Worm (Caenorhabditis elegans) whole organism, midembryonic: ENCODE results near the gene M03C11.9.

ENCODE experiments used
- T22C8.4 ChIP-seq: fragments of 200-800 bp; sonication (Bioruptor generic); IDR thresholded peaks from 2 replicates; pipeline ENCODE4 v1.3.6; 2022; ENCODE audit warnings: missing genetic modification characterization, missing compliant biosample characterization
- cog-1 ChIP-seq: sonication (generic microtip); optimal IDR thresholded peaks from 2 replicates; lab custom pipeline; 2016; ENCODE audit warnings: missing genetic modification characterization, missing compliant biosample characterization
- flt-1 ChIP-seq: fragments of 200-800 bp; sonication (Bioruptor generic); IDR thresholded peaks from 2 replicates; pipeline ENCODE4 v1.3.6; 2022; ENCODE audit warnings: missing genetic modification characterization, missing compliant biosample characterization
- klf-2 ChIP-seq: fragments of 200-800 bp; sonication (Bioruptor generic); conservative IDR thresholded peaks from 2 replicates; pipeline ENCODE4 v1.3.6; 2022; ENCODE audit warnings: missing genetic modification reagents, missing genetic modification characterization, missing compliant biosample characterization
- med-1 ChIP-seq: sonication (generic microtip); optimal IDR thresholded peaks from 2 replicates; lab custom pipeline; 2017; ENCODE audit warnings: missing genetic modification characterization, mild to moderate bottlenecking, missing compliant biosample characterization, antibody characterized with exemption, missing genetic modification reagents; ENCODE audit not compliant: insufficient read depth
- ref-1 ChIP-seq: fragments of 200-800 bp; sonication (Bioruptor generic); conservative IDR thresholded peaks from 2 replicates; pipeline ENCODE4 v1.3.6; 2022; ENCODE audit warnings: missing genetic modification reagents, missing genetic modification characterization, missing compliant biosample characterization
- tab-1 ChIP-seq: fragments of 200-800 bp; sonication (Bioruptor generic); IDR thresholded peaks from 2 replicates; pipeline ENCODE4 v1.3.6; 2022; ENCODE audit warnings: missing genetic modification characterization, missing compliant biosample characterization
- ztf-23 ChIP-seq: fragments of 200-800 bp; sonication (Bioruptor generic); IDR thresholded peaks from 2 replicates; pipeline ENCODE4 v1.3.6; 2022; ENCODE audit warnings: missing genetic modification reagents, missing genetic modification characterization, missing compliant biosample characterization
- ztf-29 ChIP-seq: fragments of 200-800 bp; sonication (Bioruptor generic); IDR thresholded peaks from 2 replicates; pipeline ENCODE4 v1.3.6; 2022; ENCODE audit warnings: missing genetic modification reagents, missing genetic modification characterization, missing compliant biosample characterization

Gene M03C11.9

DNA sequence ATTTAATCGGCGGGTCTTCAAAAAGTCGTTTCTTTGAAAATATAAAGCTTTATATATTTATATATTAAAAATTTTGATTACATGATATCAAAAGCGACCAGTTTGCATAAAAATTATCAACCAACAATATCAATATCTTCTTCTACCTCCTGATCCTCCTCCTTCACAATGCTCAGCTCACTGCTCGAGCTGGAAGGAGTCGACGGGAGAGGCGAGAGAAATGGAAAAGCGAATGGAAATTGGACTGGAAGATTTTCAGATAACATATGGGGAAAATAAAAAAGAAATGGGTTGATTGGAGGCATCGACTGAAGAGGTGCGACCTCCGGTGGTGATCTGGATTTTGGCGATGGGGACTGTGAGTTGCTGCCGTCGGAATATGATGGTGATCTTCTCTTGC, 51.6 kb downstream of the M03C11.9 start:
- no peak for TF ChIP-seq klf-2
- TF ChIP-seq ztf-29 (GFP tag; lab: Robert Waterston, UW) = no peak
- no peak for TF ChIP-seq cog-1 (tag; lab: Kevin White, UChicago)
- TF ChIP-seq ref-1 (GFP tag; lab: Robert Waterston, UW) = no peak
- TF ChIP-seq tab-1 (GFP tag; lab: Robert Waterston, UW) = no peak
- TF ChIP-seq med-1 (GFP tag; lab: Kevin White, UChicago) = no peak
- TF ChIP-seq flt-1 (GFP tag; lab: Robert Waterston, UW) = no peak
- TF ChIP-seq T22C8.4 (GFP tag; lab: Robert Waterston, UW) = no peak
- TF ChIP-seq ztf-23 = no peak

DNA sequence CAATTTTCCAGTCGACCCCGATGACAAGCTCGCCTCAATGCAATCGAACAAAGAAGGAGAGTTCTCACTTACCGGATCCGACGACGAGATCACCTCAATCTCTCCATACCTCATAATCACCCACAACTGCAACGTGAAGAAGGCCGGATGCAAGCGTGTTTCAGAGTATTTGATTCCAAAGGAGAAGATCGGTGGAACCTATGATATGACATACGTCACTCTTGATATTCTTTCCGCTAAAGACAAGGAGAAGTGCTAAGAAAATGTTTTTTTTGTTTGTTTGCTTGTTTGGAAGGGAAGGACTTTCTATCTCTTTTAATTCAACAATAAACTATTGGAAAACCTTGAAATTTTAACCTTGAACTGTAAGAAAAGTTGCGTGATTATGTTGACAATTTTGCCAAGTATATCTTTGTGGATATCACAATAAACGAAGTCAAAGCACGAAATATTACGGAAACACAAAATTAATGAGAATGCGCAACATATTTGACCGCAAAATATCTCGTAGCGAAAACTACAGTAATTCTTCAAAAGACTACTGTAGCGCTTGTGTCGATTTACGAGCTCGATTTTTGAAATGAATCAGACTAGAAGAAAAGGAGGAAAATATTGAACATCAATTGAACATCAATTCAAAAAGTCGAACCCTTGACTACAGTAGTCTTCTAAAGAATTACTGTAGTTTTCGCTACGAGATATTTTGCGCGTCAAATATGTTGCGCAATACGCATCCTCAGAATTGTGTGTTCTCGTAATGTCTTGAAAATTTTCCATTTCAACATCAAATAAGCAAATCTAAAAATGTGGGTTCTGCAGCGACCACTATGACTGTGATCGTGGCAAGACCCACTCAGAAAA, 52.3 kb downstream of the M03C11.9 start:
- TF ChIP-seq ztf-29 (GFP tag; lab: Robert Waterston, UW) (no peak), med-1 (GFP tag; lab: Kevin White, UChicago) (no peak), klf-2 (no peak), ref-1 (GFP tag; lab: Robert Waterston, UW) (no peak), ztf-23 (no peak), T22C8.4 (GFP tag; lab: Robert Waterston, UW) (no peak), tab-1 (GFP tag; lab: Robert Waterston, UW) (no peak), cog-1 (tag; lab: Kevin White, UChicago) (no peak), flt-1 (GFP tag; lab: Robert Waterston, UW) (no peak)
